Worm (Caenorhabditis elegans) whole organism, L1 larva: ENCODE data around the gene C35D6.4.

Experiments used
- C04F5.9 ChIP-seq: sonication (generic microtip); optimal IDR thresholded peaks from 2 replicates; lab custom pipeline; 2016; ENCODE audit warnings: missing genetic modification characterization, missing compliant biosample characterization
- C16A3.4 ChIP-seq: fragments of 150-350 bp; optimal IDR thresholded peaks from 2 replicates; lab custom pipeline; 2014; ENCODE audit warnings: missing biosample characterization, missing genetic modification characterization
- aha-1 ChIP-seq: fragments of 150-350 bp; optimal IDR thresholded peaks from 2 replicates; lab custom pipeline; 2014; ENCODE audit warnings: missing biosample characterization, missing genetic modification characterization
- ama-1 ChIP-seq: fragments of 150-350 bp; optimal IDR thresholded peaks from 2 replicates; lab custom pipeline; 2014
- blmp-1 ChIP-seq: fragments of 150-350 bp; optimal IDR thresholded peaks from 2 replicates; lab custom pipeline; 2014; ENCODE audit warnings: missing biosample characterization, missing genetic modification characterization
- ceh-88 ChIP-seq: fragments of 200-800 bp; sonication (Bioruptor generic); IDR thresholded peaks from 2 replicates; pipeline ENCODE4 v1.3.6; 2022; ENCODE audit warnings: missing genetic modification characterization, missing compliant biosample characterization
- ces-1 ChIP-seq: fragments of 150-350 bp; optimal IDR thresholded peaks from 2 replicates; lab custom pipeline; 2014; ENCODE audit warnings: missing biosample characterization, missing genetic modification reagents, missing genetic modification characterization
- dpl-1 ChIP-seq, 3 experiments: fragments of 150-350 bp in 2 of 3; sonication (generic microtip) in 1 of 3; optimal IDR thresholded peaks; 2 replicates each; lab custom pipeline; 2014 to 2017; ENCODE audit warnings: missing biosample characterization in 3 of 3, missing genetic modification characterization in 3 of 3, missing genetic modification reagents in 3 of 3
- dsc-1 ChIP-seq: sonication (generic microtip); optimal IDR thresholded peaks from 2 replicates; lab custom pipeline; 2016; ENCODE audit warnings: mild to moderate bottlenecking, missing genetic modification characterization, missing compliant biosample characterization
- efl-1 ChIP-seq, 4 experiments: fragments of 150-350 bp; optimal IDR thresholded peaks in 3 of 4; peaks in 1 of 4; 1 replicate in 1 of 4; 2 replicates in 3 of 4; lab custom pipeline; 2014; ENCODE audit warnings: missing biosample characterization in 2 of 4, missing genetic modification characterization in 2 of 4, missing genetic modification reagents in 2 of 4
- efl-3 ChIP-seq: fragments of 200-800 bp; sonication (Bioruptor generic); optimal IDR thresholded peaks from 2 replicates; lab custom pipeline; 2018; ENCODE audit warnings: mild to moderate bottlenecking, missing genetic modification characterization, missing compliant biosample characterization
- egl-13 ChIP-seq: sonication (generic microtip); optimal IDR thresholded peaks from 2 replicates; lab custom pipeline; 2016; ENCODE audit warnings: missing genotype, missing genetic modification reagents, missing genetic modification characterization, missing compliant biosample characterization
- elt-2 ChIP-seq: sonication (generic microtip); optimal IDR thresholded peaks from 2 replicates; lab custom pipeline; 2016; ENCODE audit warnings: missing genetic modification characterization, mild to moderate bottlenecking, inconsistent platforms, missing compliant biosample characterization, missing genetic modification reagents
- elt-3 ChIP-seq, 6 experiments: fragments of 150-350 bp in 1 of 6; sonication (generic microtip); optimal IDR thresholded peaks; 2 replicates each; lab custom pipeline; 2017 to 2018; ENCODE audit warnings: missing biosample characterization in 6 of 6, missing genetic modification characterization in 6 of 6, inconsistent platforms in 1 of 6
- fos-1 ChIP-seq: fragments of 150-350 bp; optimal IDR thresholded peaks from 2 replicates; lab custom pipeline; 2014; ENCODE audit warnings: missing biosample characterization, missing genetic modification characterization
- grh-1 ChIP-seq: fragments of 200-800 bp; sonication (Bioruptor generic); IDR thresholded peaks from 2 replicates; pipeline ENCODE4 v1.3.6; 2022; ENCODE audit warnings: missing genetic modification reagents, missing genetic modification characterization, missing compliant biosample characterization
- hlh-17 ChIP-seq: fragments of 200-800 bp; sonication (Bioruptor generic); optimal IDR thresholded peaks from 2 replicates; lab custom pipeline; 2018; ENCODE audit warnings: missing genetic modification characterization, mild to moderate bottlenecking, missing compliant biosample characterization, moderate library complexity, borderline replicate concordance
- hlh-4 ChIP-seq: sonication (generic microtip); optimal IDR thresholded peaks from 2 replicates; lab custom pipeline; 2016; ENCODE audit warnings: mild to moderate bottlenecking, missing genetic modification characterization, missing compliant biosample characterization
- irx-1 ChIP-seq: sonication (generic microtip); optimal IDR thresholded peaks from 2 replicates; lab custom pipeline; 2016; ENCODE audit warnings: missing genetic modification characterization, missing compliant biosample characterization
- jun-1 ChIP-seq: fragments of 150-350 bp; optimal IDR thresholded peaks from 2 replicates; lab custom pipeline; 2014; ENCODE audit warnings: missing biosample characterization, missing genetic modification reagents, missing genetic modification characterization
- lin-13 ChIP-seq: fragments of 150-350 bp; optimal IDR thresholded peaks from 2 replicates; lab custom pipeline; 2014; ENCODE audit warnings: missing biosample characterization, missing genetic modification reagents, missing genetic modification characterization
- lin-15B ChIP-seq: fragments of 150-350 bp; sonication (generic microtip); optimal IDR thresholded peaks from 3 replicates; lab custom pipeline; 2014; ENCODE audit warnings: missing biosample characterization, missing genetic modification characterization
- lir-3 ChIP-seq: sonication (generic microtip); optimal IDR thresholded peaks from 2 replicates; lab custom pipeline; 2016; ENCODE audit warnings: mild to moderate bottlenecking, missing genetic modification characterization, moderate library complexity, missing compliant biosample characterization; ENCODE audit not compliant: poor library complexity
- mab-9 ChIP-seq: fragments of 200-800 bp; sonication (Bioruptor generic); IDR thresholded peaks from 2 replicates; pipeline ENCODE4 v1.3.6; 2022; ENCODE audit warnings: missing genetic modification reagents, missing genetic modification characterization, missing compliant biosample characterization
- mdl-1 ChIP-seq, 2 experiments: fragments of 150-350 bp; optimal IDR thresholded peaks; 2 replicates each; lab custom pipeline; 2014 to 2017; ENCODE audit warnings: missing biosample characterization in 2 of 2, missing genetic modification characterization in 2 of 2, inconsistent platforms in 1 of 2
- mef-2 ChIP-seq: fragments of 150-350 bp; optimal IDR thresholded peaks from 2 replicates; lab custom pipeline; 2014; ENCODE audit warnings: missing biosample characterization, missing genetic modification characterization
- mep-1 ChIP-seq: fragments of 150-350 bp; optimal IDR thresholded peaks from 2 replicates; lab custom pipeline; 2014; ENCODE audit warnings: missing biosample characterization, missing genetic modification characterization
- nhr-11 ChIP-seq: fragments of 150-350 bp; optimal IDR thresholded peaks from 2 replicates; lab custom pipeline; 2014; ENCODE audit warnings: missing biosample characterization, missing genetic modification characterization
- nhr-19 ChIP-seq: fragments of 200-800 bp; sonication (Bioruptor generic); conservative IDR thresholded peaks from 2 replicates; pipeline ENCODE4 v1.3.6; 2022; ENCODE audit warnings: missing genetic modification characterization, missing compliant biosample characterization
- nhr-47 ChIP-seq: sonication (generic microtip); optimal IDR thresholded peaks from 2 replicates; lab custom pipeline; 2016; ENCODE audit warnings: mild to moderate bottlenecking, missing genetic modification characterization, moderate library complexity, missing compliant biosample characterization
- nhr-71 ChIP-seq: sonication (generic microtip); optimal IDR thresholded peaks from 2 replicates; lab custom pipeline; 2016; ENCODE audit warnings: mild to moderate bottlenecking, missing genetic modification characterization, moderate library complexity, missing compliant biosample characterization
- nhr-77 ChIP-seq: fragments of 150-350 bp; optimal IDR thresholded peaks from 2 replicates; lab custom pipeline; 2014; ENCODE audit warnings: missing biosample characterization, missing genetic modification characterization
- nhr-85 ChIP-seq: sonication (generic microtip); peaks from one replicate; lab custom pipeline; 2016; ENCODE audit warnings: missing genetic modification characterization, inconsistent platforms, missing compliant biosample characterization
- pag-3 ChIP-seq: sonication (generic microtip); optimal IDR thresholded peaks from 2 replicates; lab custom pipeline; 2017; ENCODE audit warnings: missing genetic modification characterization, mild to moderate bottlenecking, missing compliant biosample characterization, antibody characterized with exemption, borderline replicate concordance; ENCODE audit not compliant: insufficient read depth
- pax-3 ChIP-seq: fragments of 200-800 bp; sonication (Bioruptor generic); optimal IDR thresholded peaks from 2 replicates; lab custom pipeline; 2018; ENCODE audit warnings: mild to moderate bottlenecking, missing genetic modification characterization, moderate library complexity, missing compliant biosample characterization
- rnt-1 ChIP-seq: sonication (generic microtip); optimal IDR thresholded peaks from 2 replicates; lab custom pipeline; 2016; ENCODE audit warnings: mild to moderate bottlenecking, missing genetic modification characterization, moderate library complexity, missing compliant biosample characterization
- snpc-4 ChIP-seq: fragments of 150-350 bp; optimal IDR thresholded peaks from 2 replicates; lab custom pipeline; 2014; ENCODE audit warnings: missing biosample characterization, missing genetic modification characterization
- snu-23 ChIP-seq: sonication (generic microtip); optimal IDR thresholded peaks from 2 replicates; lab custom pipeline; 2016; ENCODE audit warnings: missing genetic modification characterization, missing compliant biosample characterization
- swsn-7 ChIP-seq: sonication (generic microtip); optimal IDR thresholded peaks from 2 replicates; lab custom pipeline; 2016; ENCODE audit warnings: missing genetic modification characterization, missing compliant biosample characterization
- tbx-2 ChIP-seq: sonication (generic microtip); optimal IDR thresholded peaks from 2 replicates; lab custom pipeline; 2016; ENCODE audit warnings: missing genetic modification characterization, missing compliant biosample characterization
- tlp-1 ChIP-seq: fragments of 150-350 bp; optimal IDR thresholded peaks from 2 replicates; lab custom pipeline; 2014; ENCODE audit warnings: missing biosample characterization, missing genetic modification characterization
- unc-130 ChIP-seq: fragments of 150-350 bp; optimal IDR thresholded peaks from 2 replicates; lab custom pipeline; 2017; ENCODE audit warnings: missing biosample characterization, missing genetic modification characterization, inconsistent platforms
- unc-62 ChIP-seq: fragments of 150-350 bp; optimal IDR thresholded peaks from 2 replicates; lab custom pipeline; 2014; ENCODE audit warnings: missing biosample characterization, missing genetic modification reagents, missing genetic modification characterization
- unc-86 ChIP-seq: sonication (generic microtip); optimal IDR thresholded peaks from 2 replicates; lab custom pipeline; 2016; ENCODE audit warnings: missing genetic modification characterization, missing compliant biosample characterization
- unc-98 ChIP-seq: fragments of 200-800 bp; sonication (Bioruptor generic); IDR thresholded peaks from 2 replicates; pipeline ENCODE4 v1.3.6; 2022; ENCODE audit warnings: missing genetic modification characterization, missing compliant biosample characterization
- xbp-1 ChIP-seq: sonication (generic microtip); optimal IDR thresholded peaks from 2 replicates; lab custom pipeline; 2016; ENCODE audit warnings: missing genetic modification characterization, missing compliant biosample characterization
- zag-1 ChIP-seq: fragments of 150-350 bp; optimal IDR thresholded peaks from 2 replicates; lab custom pipeline; 2014; ENCODE audit warnings: missing biosample characterization, missing genetic modification characterization
- ztf-11 ChIP-seq, 2 experiments: sonication (generic microtip); optimal IDR thresholded peaks; 2 replicates each; lab custom pipeline; 2016 to 2017; ENCODE audit warnings: missing genetic modification characterization in 2 of 2, missing biosample characterization in 1 of 2, missing compliant biosample characterization in 1 of 2

C35D6.4 gene

ce11 chrIV:16380937-16381336 lies 30.1 kb downstream of the C35D6.4 start:
- TF ChIP-seq fos-1 (no peak), hlh-17 (GFP tag; lab: Kevin White, UChicago) (no peak), mep-1 (tag; lab: Kevin White, UChicago) (no peak), nhr-11 (no peak), mab-9 (GFP tag; lab: Robert Waterston, UW) (no peak), aha-1 (tag; lab: Kevin White, UChicago) (no peak), ztf-11 (tag; optimal IDR thresholded peaks at IDR 0.05; lab: Kevin White, UChicago) (no peak), nhr-47 (tag; lab: Kevin White, UChicago) (no peak), swsn-7 (tag; lab: Kevin White, UChicago) (no peak), nhr-71 (tag; lab: Kevin White, UChicago) (no peak), snpc-4 (tag; lab: Kevin White, UChicago) (no peak), unc-98 (no peak), unc-86 (tag; lab: Kevin White, UChicago) (no peak)

- peak; percentile 19 for TF ChIP-seq elt-2 (tag; lab: Kevin White, UChicago)
- peak; percentile 6 for TF ChIP-seq lin-13 (GFP tag; lab: Kevin White, UChicago)
- TF ChIP-seq ama-1 (lab: Kevin White, UChicago) = no peak
- peak; percentile 38; the same call in 1 of the 2 replicates for TF ChIP-seq grh-1 (GFP tag; lab: Robert Waterston, UW)
- TF ChIP-seq xbp-1 (tag; lab: Kevin White, UChicago) = peak; percentile 39
- TF ChIP-seq mef-2 (tag; lab: Kevin White, UChicago) = no peak
- TF ChIP-seq unc-62 = no peak
- peak; percentile 30 for TF ChIP-seq mep-1 (tag; lab: Kevin White, UChicago)
- peak; percentile 12 to 44 (median 16) for TF ChIP-seq dpl-1 (GFP tag; optimal IDR thresholded peaks at IDR 0.05; lab: Kevin White, UChicago)
- TF ChIP-seq swsn-7 (tag; lab: Kevin White, UChicago) = peak; percentile 55
- peak; percentile 57 for TF ChIP-seq unc-130 (tag; lab: Kevin White, UChicago)
- TF ChIP-seq irx-1 (tag; lab: Kevin White, UChicago) = peak; percentile 39
- TF ChIP-seq tlp-1 = no peak
- TF ChIP-seq efl-1 (optimal IDR thresholded peaks at IDR 0.05; lab: Kevin White, UChicago) = peak; percentile 23 to 54
- peak; percentile 19 to 91 for TF ChIP-seq efl-1 (GFP tag; optimal IDR thresholded peaks at IDR 0.05 in 1 of 2; lab: Kevin White, UChicago)
- peak; percentile 51 for TF ChIP-seq C16A3.4 (tag; lab: Kevin White, UChicago)
- TF ChIP-seq dsc-1 (tag; lab: Kevin White, UChicago) = peak; percentile 54
- peak; percentile 22 for TF ChIP-seq unc-86 (tag; lab: Kevin White, UChicago)
- peak; percentile 76 for TF ChIP-seq nhr-71 (tag; lab: Kevin White, UChicago)
- TF ChIP-seq pax-3 (tag; lab: Kevin White, UChicago) = peak; percentile 5
- peak in 1 of 2 experiments; percentile 38 for TF ChIP-seq ztf-11 (tag; optimal IDR thresholded peaks at IDR 0.05; lab: Kevin White, UChicago)
- TF ChIP-seq jun-1 = no peak
- no peak for TF ChIP-seq efl-3 (GFP tag; lab: Kevin White, UChicago)
- TF ChIP-seq tbx-2 (tag; lab: Kevin White, UChicago) = peak; percentile 56
- TF ChIP-seq nhr-77 = peak; percentile 76
- no peak for TF ChIP-seq lin-15B (tag; lab: Kevin White, UChicago)
- TF ChIP-seq elt-3 (tag; optimal IDR thresholded peaks at IDR 0.05; lab: Kevin White, UChicago) = peak in 2 of 6 experiments; percentile 4 to 52
- TF ChIP-seq ceh-88 = peak; percentile 24; the same call in 1 of the 2 replicates
- TF ChIP-seq mdl-1 (tag; optimal IDR thresholded peaks at IDR 0.05; lab: Kevin White, UChicago) = peak in 1 of 2 experiments; percentile 59
- peak; percentile 72 for TF ChIP-seq nhr-19
- peak; percentile 67 for TF ChIP-seq nhr-47 (tag; lab: Kevin White, UChicago)
- no peak for TF ChIP-seq blmp-1 (tag; lab: Kevin White, UChicago)
- TF ChIP-seq hlh-4 (tag; lab: Kevin White, UChicago) = peak; percentile 15
- TF ChIP-seq rnt-1 (tag; lab: Kevin White, UChicago) = no peak
- peak; percentile 17 for TF ChIP-seq pag-3
- TF ChIP-seq C04F5.9 (tag; lab: Kevin White, UChicago) = no peak
- peak; percentile 70 for TF ChIP-seq nhr-85 (tag; lab: Kevin White, UChicago)
- TF ChIP-seq snu-23 = peak; percentile 74
- no peak for TF ChIP-seq zag-1 (tag; lab: Kevin White, UChicago)
- peak; percentile 20 for TF ChIP-seq snpc-4 (tag; lab: Kevin White, UChicago)
- TF ChIP-seq lir-3 (tag; lab: Kevin White, UChicago) = peak; percentile 33
- no peak for TF ChIP-seq ces-1 (GFP tag; lab: Kevin White, UChicago)
- TF ChIP-seq egl-13 = no peak
Measured at ce11 chrIV:16381933-16382591, 31.3 kb downstream of the C35D6.4 start, which contains the start of gene Y7A9D.1. TSS of gene Y7A9D.1 (minus strand) at chrIV:16382215.
